Fruit fly (Drosophila melanogaster) whole organism, embryonic: ENCODE measurements around the gene MESR6.

ENCODE experiments used
- CG1024 ChIP-seq: fragments of 200-800 bp; sonication (Bioruptor generic); IDR thresholded peaks from 2 replicates; pipeline ENCODE4 v1.3.6; 2022; ENCODE audit warnings: missing biosample characterization, missing genetic modification characterization
- CG11696 ChIP-seq: fragments of 200-800 bp; sonication (Bioruptor generic); IDR thresholded peaks from 2 replicates; pipeline ENCODE4 v1.3.6; 2022; ENCODE audit warnings: missing biosample characterization, missing genetic modification characterization
- CG13123 ChIP-seq: fragments of 200-800 bp; sonication (Bioruptor generic); optimal IDR thresholded peaks from 2 replicates; lab custom pipeline; 2016; ENCODE audit warnings: missing biosample characterization, missing genetic modification characterization
- CG15073 ChIP-seq: fragments of 200-800 bp; sonication (Bioruptor generic); optimal IDR thresholded peaks from 2 replicates; lab custom pipeline; 2016; ENCODE audit warnings: missing biosample characterization, missing genetic modification characterization
- CG18619 ChIP-seq: fragments of 200-800 bp; sonication (Bioruptor generic); optimal IDR thresholded peaks from 3 replicates; lab custom pipeline; 2017; ENCODE audit warnings: missing biosample characterization, mild to moderate bottlenecking, missing genetic modification characterization
- CG2712 ChIP-seq: fragments of 200-800 bp; optimal IDR thresholded peaks from 3 replicates; lab custom pipeline; 2019; ENCODE audit warnings: missing biosample characterization, mild to moderate bottlenecking, missing genetic modification characterization, moderate library complexity
- CG30403 ChIP-seq: fragments of 200-800 bp; sonication (Bioruptor generic); optimal IDR thresholded peaks from 3 replicates; lab custom pipeline; 2016; ENCODE audit warnings: missing biosample characterization, missing genetic modification characterization
- CG31365 ChIP-seq: fragments of 200-800 bp; sonication (Bioruptor generic); optimal IDR thresholded peaks from 2 replicates; lab custom pipeline; 2018; ENCODE audit warnings: missing biosample characterization, mild to moderate bottlenecking, missing genetic modification characterization
- CG32532 ChIP-seq: fragments of 200-800 bp; sonication (Bioruptor generic); IDR thresholded peaks from 2 replicates; pipeline ENCODE4 v1.3.6; 2022; ENCODE audit warnings: missing biosample characterization, missing genetic modification characterization
- CG32767 ChIP-seq: fragments of 200-800 bp; sonication (Bioruptor generic); IDR thresholded peaks from 2 replicates; pipeline ENCODE4 v1.3.6; 2022; ENCODE audit warnings: missing biosample characterization, missing genetic modification characterization
- CG4424 ChIP-seq: fragments of 200-800 bp; sonication (Bioruptor generic); optimal IDR thresholded peaks from 3 replicates; lab custom pipeline; 2016; ENCODE audit warnings: missing biosample characterization, missing genetic modification characterization
- CG6765 ChIP-seq: fragments of 200-800 bp; sonication (Bioruptor generic); optimal IDR thresholded peaks from 3 replicates; lab custom pipeline; 2017; ENCODE audit warnings: missing biosample characterization, mild to moderate bottlenecking, missing genetic modification characterization
- CG8478 ChIP-seq: fragments of >200 bp; optimal IDR thresholded peaks from 2 replicates; lab custom pipeline; 2018
- CG9797 ChIP-seq: fragments of 200-800 bp; sonication (Bioruptor generic); optimal IDR thresholded peaks from 3 replicates; lab custom pipeline; 2018; ENCODE audit warnings: missing biosample characterization, mild to moderate bottlenecking, missing genetic modification characterization
- CG9932 ChIP-seq: fragments of 200-800 bp; sonication (Bioruptor generic); IDR thresholded peaks from 2 replicates; pipeline ENCODE4 v1.3.6; 2022; ENCODE audit warnings: missing biosample characterization, missing genetic modification characterization
- Chrac-16 ChIP-seq: fragments of 200-800 bp; sonication (Bioruptor generic); optimal IDR thresholded peaks from 3 replicates; lab custom pipeline; 2016; ENCODE audit warnings: missing biosample characterization, missing genetic modification characterization
- D19B ChIP-seq: fragments of 200-800 bp; sonication (Bioruptor generic); optimal IDR thresholded peaks from 2 replicates; lab custom pipeline; 2017; ENCODE audit warnings: missing biosample characterization, mild to moderate bottlenecking, missing genetic modification characterization
- Eip74EF ChIP-seq, 2 experiments: fragments of 200-800 bp in 1 of 2; fragments of >200 bp in 1 of 2; sonication (Bioruptor generic) in 1 of 2; optimal IDR thresholded peaks; 2 replicates each; lab custom pipeline; 2017 to 2019; ENCODE audit warnings: missing biosample characterization in 2 of 2, missing genetic modification characterization in 2 of 2, mild to moderate bottlenecking in 1 of 2, moderate library complexity in 1 of 2
- Ets65A ChIP-seq: fragments of 200-800 bp; sonication (Bioruptor generic); peaks from one replicate; lab custom pipeline; 2016; ENCODE audit warnings: missing biosample characterization, missing genetic modification characterization
- H15 ChIP-seq: fragments of 200-800 bp; sonication (Bioruptor generic); IDR thresholded peaks from 3 replicates; pipeline ENCODE4 v1.3.6; 2022; ENCODE audit warnings: missing biosample characterization, missing genetic modification characterization
- Hr78 ChIP-seq, 2 experiments: fragments of 200-800 bp in 1 of 2; fragments of >200 bp in 1 of 2; sonication (Bioruptor generic) in 1 of 2; optimal IDR thresholded peaks; 2 replicates each; lab custom pipeline; 2017 to 2019; ENCODE audit warnings: missing biosample characterization in 2 of 2, missing genetic modification characterization in 2 of 2, mild to moderate bottlenecking in 1 of 2, moderate library complexity in 1 of 2
- Kr ChIP-seq: fragments of 200-800 bp; sonication (Bioruptor generic); optimal IDR thresholded peaks from 2 replicates; lab custom pipeline; 2017; ENCODE audit warnings: missing biosample characterization, mild to moderate bottlenecking, missing genetic modification characterization
- Lim3 ChIP-seq: fragments of 200-800 bp; sonication (Bioruptor generic); IDR thresholded peaks from 2 replicates; pipeline ENCODE4 v1.3.6; 2022; ENCODE audit warnings: missing biosample characterization, missing genetic modification characterization
- Med ChIP-seq: fragments of 200-800 bp; sonication (Bioruptor generic); peaks from one replicate; lab custom pipeline; 2016; ENCODE audit warnings: missing biosample characterization, missing genetic modification characterization, mild to moderate bottlenecking, inconsistent platforms, moderate library complexity
- Oli ChIP-seq: fragments of 200-800 bp; sonication (Bioruptor generic); optimal IDR thresholded peaks from 2 replicates; lab custom pipeline; 2018; ENCODE audit warnings: missing biosample characterization, mild to moderate bottlenecking, missing genetic modification characterization, moderate library complexity
- Scr ChIP-seq: fragments of 200-800 bp; sonication (Bioruptor generic); IDR thresholded peaks from 2 replicates; pipeline ENCODE4 v1.3.6; 2022; ENCODE audit warnings: missing biosample characterization, missing genetic modification characterization; ENCODE audit not compliant: partially characterized antibody
- Taf1 ChIP-seq: fragments of 200-800 bp; sonication (Bioruptor generic); IDR thresholded peaks from 2 replicates; pipeline ENCODE4 v1.3.6; 2022; ENCODE audit warnings: missing biosample characterization, missing genetic modification characterization
- Xbp1 ChIP-seq: fragments of 200-800 bp; sonication (Bioruptor generic); optimal IDR thresholded peaks from 3 replicates; lab custom pipeline; 2016; ENCODE audit warnings: missing biosample characterization, mild to moderate bottlenecking, missing genetic modification characterization
- bsh ChIP-seq, 2 experiments: fragments of 200-800 bp; sonication (Bioruptor generic); optimal IDR thresholded peaks; 2 replicates each; lab custom pipeline; 2017 to 2018; ENCODE audit warnings: mild to moderate bottlenecking in 2 of 2, missing biosample characterization in 2 of 2, missing genetic modification characterization in 2 of 2, moderate library complexity in 1 of 2
- da ChIP-seq: fragments of 200-800 bp; sonication (Bioruptor generic); optimal IDR thresholded peaks from 2 replicates; lab custom pipeline; 2016; ENCODE audit warnings: missing biosample characterization, missing genetic modification characterization
- danr ChIP-seq: fragments of 200-800 bp; sonication (Bioruptor generic); IDR thresholded peaks from 2 replicates; pipeline ENCODE4 v1.3.6; 2022; ENCODE audit warnings: missing biosample characterization, missing genetic modification characterization
- esg ChIP-seq: fragments of 200-800 bp; sonication (Bioruptor generic); conservative IDR thresholded peaks from 2 replicates; pipeline ENCODE4 v1.3.6; 2022; ENCODE audit warnings: missing biosample characterization, missing genetic modification characterization
- fd64A ChIP-seq: fragments of 200-800 bp; sonication (Bioruptor generic); optimal IDR thresholded peaks from 3 replicates; lab custom pipeline; 2018; ENCODE audit warnings: missing biosample characterization, mild to moderate bottlenecking, missing genetic modification characterization
- ftz-f1 ChIP-seq: fragments of 200-800 bp; sonication (Bioruptor generic); optimal IDR thresholded peaks from 2 replicates; lab custom pipeline; 2016; ENCODE audit warnings: missing biosample characterization, missing genetic modification characterization
- hb ChIP-seq: fragments of 200-800 bp; sonication (Bioruptor generic); IDR thresholded peaks from 3 replicates; pipeline ENCODE4 v1.3.6; 2022; ENCODE audit warnings: missing biosample characterization, missing genetic modification characterization; ENCODE audit not compliant: partially characterized antibody
- insv ChIP-seq, 2 experiments: fragments of 200-800 bp; sonication (Bioruptor generic); optimal IDR thresholded peaks; 3 replicates each; lab custom pipeline; 2016 to 2018; ENCODE audit warnings: missing biosample characterization in 2 of 2, missing genetic modification characterization in 2 of 2
- ken ChIP-seq: fragments of 200-800 bp; sonication (Bioruptor generic); IDR thresholded peaks from 3 replicates; pipeline ENCODE4 v1.3.6; 2022; ENCODE audit warnings: missing biosample characterization, missing genetic modification characterization
- knrl ChIP-seq: fragments of 200-800 bp; sonication (Bioruptor generic); IDR thresholded peaks from 3 replicates; pipeline ENCODE4 v1.3.6; 2022; ENCODE audit warnings: missing biosample characterization, missing genetic modification characterization; ENCODE audit not compliant: partially characterized antibody
- lab ChIP-seq: fragments of 200-800 bp; sonication (Bioruptor generic); optimal IDR thresholded peaks from 3 replicates; lab custom pipeline; 2017; ENCODE audit warnings: missing biosample characterization, missing genetic modification characterization, mild to moderate bottlenecking, moderate library complexity, missing genetic modification reagents
- lilli ChIP-seq: fragments of 200-800 bp; sonication (Bioruptor generic); optimal IDR thresholded peaks from 3 replicates; lab custom pipeline; 2016; ENCODE audit warnings: missing biosample characterization, missing genetic modification characterization
- lmd ChIP-seq: fragments of 200-800 bp; sonication (Bioruptor generic); IDR thresholded peaks from 2 replicates; pipeline ENCODE4 v1.3.6; 2022; ENCODE audit warnings: missing biosample characterization, missing genetic modification characterization
- lola ChIP-seq, 3 experiments: fragments of >200 bp in 2 of 3; fragments of 200-800 bp in 1 of 3; sonication (Bioruptor generic) in 1 of 3; optimal IDR thresholded peaks; 2 replicates each; lab custom pipeline; 2017 to 2019; ENCODE audit warnings: missing biosample characterization in 3 of 3, missing genetic modification characterization in 3 of 3, mild to moderate bottlenecking in 1 of 3, moderate library complexity in 1 of 3
- nom ChIP-seq: fragments of 200-800 bp; sonication (Bioruptor generic); optimal IDR thresholded peaks from 2 replicates; lab custom pipeline; 2017; ENCODE audit warnings: missing biosample characterization, missing genetic modification characterization, mild to moderate bottlenecking, moderate library complexity, missing genetic modification reagents
- psq ChIP-seq: fragments of 200-800 bp; sonication (Bioruptor generic); optimal IDR thresholded peaks from 2 replicates; lab custom pipeline; 2017; ENCODE audit warnings: missing biosample characterization, missing genetic modification characterization
- sim ChIP-seq: fragments of 200-800 bp; sonication (Bioruptor generic); IDR thresholded peaks from 2 replicates; pipeline ENCODE4 v1.3.6; 2022; ENCODE audit warnings: missing biosample characterization, missing genetic modification characterization
- toy ChIP-seq: fragments of 200-800 bp; sonication (Bioruptor generic); IDR thresholded peaks from 2 replicates; pipeline ENCODE4 v1.3.6; 2022; ENCODE audit warnings: missing biosample characterization, missing genetic modification characterization
- vvl ChIP-seq: fragments of 200-800 bp; sonication (Bioruptor generic); IDR thresholded peaks from 2 replicates; pipeline ENCODE4 v1.3.6; 2022; ENCODE audit warnings: missing biosample characterization, missing genetic modification characterization
- zfh1 ChIP-seq: fragments of 200-800 bp; sonication (Bioruptor generic); IDR thresholded peaks from 3 replicates; pipeline ENCODE4 v1.3.6; 2022; ENCODE audit warnings: missing biosample characterization, missing genetic modification characterization

Gene MESR6

dm6 chr3L:19062472-19063409 lies 29.7 kb upstream of the MESR6 start, which contains the start of the genes Ugt316A1 and Sfxn2 (continued):
- TF ChIP-seq vvl (GFP tag; lab: Robert Waterston, UW) (0 out of 2 replicates have a peak, but pooled peaks have one; percentile 50), CG9797 (peak; percentile 88), nom (GFP tag; lab: Kevin White, UChicago) (peak; percentile 72), CG4424 (GFP tag; lab: Kevin White, UChicago) (peak; percentile 39), insv (GFP tag; optimal IDR thresholded peaks at IDR 0.05; lab: Kevin White, UChicago) (peak; percentile 43 to 88), Hr78 (GFP tag; optimal IDR thresholded peaks at IDR 0.05; lab: Kevin White, UChicago) (no peak), ken (GFP tag; lab: Robert Waterston, UW) (no peak), danr (GFP tag; lab: Robert Waterston, UW) (no peak), lilli (GFP tag; lab: Kevin White, UChicago) (peak; percentile 75), Eip74EF (GFP tag; optimal IDR thresholded peaks at IDR 0.05; lab: Kevin White, UChicago) (peak; percentile 64 to 75), Xbp1 (GFP tag; lab: Kevin White, UChicago) (peak; percentile 64), Lim3 (GFP tag; lab: Robert Waterston, UW) (no peak), CG31365 (tag; lab: Kevin White, UChicago) (peak; percentile 98), CG2712 (tag; lab: Kevin White, UChicago) (peak; percentile 61), CG1024 (GFP tag; lab: Robert Waterston, UW) (no peak), Med (GFP tag; lab: Kevin White, UChicago) (peak; percentile 87), CG18619 (GFP tag; lab: Kevin White, UChicago) (peak; percentile 15), Oli (tag; lab: Kevin White, UChicago) (peak; percentile 2), CG32532 (no peak), esg (no peak), CG11696 (GFP tag; lab: Robert Waterston, UW) (no peak), knrl (peak; percentile 70; the same call in 1 of the 3 replicates), toy (no peak), CG6765 (GFP tag; lab: Kevin White, UChicago) (peak; percentile 56), CG9932 (GFP tag; lab: Robert Waterston, UW) (peak; percentile 70), D19B (GFP tag; lab: Kevin White, UChicago) (no peak), CG30403 (GFP tag; lab: Kevin White, UChicago) (peak; percentile 61), lola (GFP tag; optimal IDR thresholded peaks at IDR 0.05; lab: Kevin White, UChicago) (peak in 2 of 3 experiments; percentile 35 to 62), CG15073 (GFP tag; lab: Kevin White, UChicago) (no peak), da (GFP tag; lab: Kevin White, UChicago) (no peak), Kr (no peak), Scr (GFP tag; lab: Robert Waterston, UW) (0 out of 2 replicates have a peak, but pooled peaks have one; percentile 19), Ets65A (GFP tag; lab: Kevin White, UChicago) (peak; percentile 90), zfh1 (GFP tag; lab: Robert Waterston, UW) (no peak), hb (GFP tag; lab: Robert Waterston, UW) (no peak), fd64A (no peak), ftz-f1 (GFP tag; lab: Kevin White, UChicago) (no peak), psq (GFP tag; lab: Kevin White, UChicago) (no peak), H15 (peak; percentile 38; the same call in 1 of the 3 replicates), CG13123 (GFP tag; lab: Kevin White, UChicago) (no peak), lab (GFP tag; lab: Kevin White, UChicago) (no peak), Chrac-16 (GFP tag; lab: Kevin White, UChicago) (peak; percentile 47), Taf1 (GFP tag; lab: Robert Waterston, UW) (0 out of 2 replicates have a peak, but pooled peaks have one; percentile 20), sim (GFP tag; lab: Robert Waterston, UW) (no peak), CG32767 (GFP tag; lab: Robert Waterston, UW) (peak; percentile 23; the same call in 1 of the 2 replicates), bsh (GFP tag; optimal IDR thresholded peaks at IDR 0.05; lab: Kevin White, UChicago) (peak; percentile 26 to 45), lmd (GFP tag; lab: Robert Waterston, UW) (peak; percentile 35; the same call in 1 of the 2 replicates), CG8478 (lab: Kevin White, UChicago) (peak; percentile 94)
